Worm (Caenorhabditis elegans): ENCODE results near the gene ifc-1.

Gene ifc-1

ce11 chrV:2881016-2881415, at the start of gene ifc-1:
Gene ifc-1 (plus strand): TSS chrV:2881393.
- no peak for TF ChIP-seq W03F9.2 (tag; optimal IDR thresholded peaks at IDR 0.05)
- no peak for TF ChIP-seq dao-5 (tag; optimal IDR thresholded peaks at IDR 0.05)
- TF ChIP-seq him-1 (tag; optimal IDR thresholded peaks at IDR 0.05), result no peak

ce11 chrV:2832666-2833065, 48.5 kb upstream of the ifc-1 start, which contains the start of gene srj-50:
Gene srj-50 (plus strand): TSS chrV:2832966.
- TF ChIP-seq W03F9.2 (tag; optimal IDR thresholded peaks at IDR 0.05) (no peak), him-1 (tag; optimal IDR thresholded peaks at IDR 0.05) (no peak), dao-5 (tag; optimal IDR thresholded peaks at IDR 0.05) (no peak)

DNA sequence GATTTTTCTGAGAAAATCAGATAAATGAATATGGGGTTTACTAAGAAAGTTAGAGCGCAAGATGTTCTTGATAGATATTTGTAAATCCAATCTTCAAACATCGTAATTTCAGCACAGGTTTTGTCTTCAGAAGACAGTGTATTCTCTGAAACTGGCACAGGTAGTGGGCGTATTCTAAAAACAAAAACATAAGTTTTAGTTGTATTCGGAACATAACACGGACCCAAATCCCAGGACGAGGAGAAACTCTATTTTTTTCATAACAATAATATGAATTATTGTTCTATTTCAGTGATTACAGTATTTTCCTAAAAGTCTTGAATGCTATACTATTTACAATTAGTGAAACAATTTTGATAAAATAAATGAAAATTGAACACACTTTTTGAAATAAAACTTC, 44.7 kb upstream of the ifc-1 start, which contains the start of gene srj-45:
Gene srj-45 (minus strand): TSS at position 101 of the 400 bp plus-strand sequence.
- no peak for TF ChIP-seq W03F9.2 (tag; optimal IDR thresholded peaks at IDR 0.05)
- TF ChIP-seq dao-5 (tag; optimal IDR thresholded peaks at IDR 0.05), result no peak
- no peak for TF ChIP-seq him-1 (tag; optimal IDR thresholded peaks at IDR 0.05)

DNA sequence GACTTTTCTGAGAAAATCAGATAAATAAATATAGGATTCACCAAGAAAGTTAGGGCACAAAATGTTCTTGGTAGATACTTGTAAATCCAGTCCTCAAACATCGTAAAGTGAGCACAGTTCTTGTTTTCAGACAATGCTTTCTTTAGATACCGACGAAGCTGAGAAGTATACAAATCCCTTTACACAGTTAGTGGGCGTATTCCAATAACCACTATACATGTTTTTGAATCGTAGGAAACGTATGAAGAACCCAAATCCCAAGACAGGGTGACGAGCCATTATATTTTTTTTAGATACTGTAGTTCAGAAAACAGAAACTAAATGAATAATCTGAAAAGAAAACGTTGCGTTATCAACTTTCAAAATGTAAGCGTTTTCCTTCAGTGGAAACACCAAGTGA, 35.4 kb upstream of the ifc-1 start, which contains the start of gene srj-44:
Gene srj-44 (minus strand): TSS at position 101 of the 400 bp plus-strand sequence.
- TF ChIP-seq dao-5 (tag; optimal IDR thresholded peaks at IDR 0.05), result no peak

DNA sequence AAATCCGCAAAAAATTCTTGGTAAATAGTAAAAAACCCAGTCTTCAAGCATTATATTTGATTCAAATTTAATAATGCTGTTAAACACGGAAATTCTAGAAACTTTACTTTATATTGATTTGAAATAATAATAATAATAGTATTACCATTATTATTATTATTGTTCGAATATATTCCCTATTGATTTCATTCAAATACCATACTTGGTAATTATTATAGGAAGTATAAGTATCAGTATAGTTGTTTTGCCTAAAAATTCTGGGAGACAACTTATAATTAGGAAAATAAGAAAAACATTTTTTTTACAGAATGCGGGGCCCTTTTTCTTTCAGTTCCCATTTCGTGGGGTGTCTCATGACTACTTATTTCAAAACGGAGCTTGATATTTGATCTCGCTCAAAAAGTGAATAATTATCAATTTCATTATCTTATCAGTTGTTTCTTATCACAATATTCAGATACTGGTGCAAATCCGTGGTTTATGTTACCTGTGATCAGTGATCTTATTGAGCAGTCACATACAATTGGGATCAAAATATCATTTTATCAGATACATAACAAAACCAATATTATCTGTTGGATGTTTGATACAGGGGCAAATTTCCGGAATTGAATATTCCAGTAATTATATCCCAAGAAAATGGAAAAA, 32.8 kb upstream of the ifc-1 start, which contains the start of gene srj-49:
Gene srj-49 (minus strand): TSS at position 51 of the 648 bp plus-strand sequence.
- TF ChIP-seq W03F9.2 (tag; optimal IDR thresholded peaks at IDR 0.05) (no peak), him-1 (tag; optimal IDR thresholded peaks at IDR 0.05) (no peak), dao-5 (tag; optimal IDR thresholded peaks at IDR 0.05) (no peak)

ce11 chrV:2849071-2849470, 32.1 kb upstream of the ifc-1 start, which contains the start of gene ugt-53:
Gene ugt-53 (plus strand): TSS chrV:2849343.
- no peak for TF ChIP-seq W03F9.2 (tag; optimal IDR thresholded peaks at IDR 0.05)
- no peak for TF ChIP-seq him-1 (tag; optimal IDR thresholded peaks at IDR 0.05)
- no peak for TF ChIP-seq dao-5 (tag; optimal IDR thresholded peaks at IDR 0.05)

- TF ChIP-seq W03F9.2 (tag; optimal IDR thresholded peaks at IDR 0.05) (no peak), him-1 (tag; optimal IDR thresholded peaks at IDR 0.05) (no peak), dao-5 (tag; optimal IDR thresholded peaks at IDR 0.05) (no peak)
These were observed 25.7 kb upstream of the ifc-1 start, which contains the start of gene srj-57 for ce11 chrV:2855473-2855872. Gene srj-57 (minus strand): TSS chrV:2855573.

- TF ChIP-seq W03F9.2 (tag; optimal IDR thresholded peaks at IDR 0.05), result no peak
- TF ChIP-seq dao-5 (tag; optimal IDR thresholded peaks at IDR 0.05), result no peak
These were observed 23.4 kb upstream of the ifc-1 start, which contains the start of gene srj-55 for ce11 chrV:2857842-2858241. Gene srj-55 (minus strand): TSS chrV:2857942.

ce11 chrV:2859738-2860137, 21.5 kb upstream of the ifc-1 start, which contains the start of gene srj-54:
Gene srj-54 (minus strand): TSS chrV:2859838.
- TF ChIP-seq dao-5 (tag; optimal IDR thresholded peaks at IDR 0.05), result no peak
- TF ChIP-seq him-1 (tag; optimal IDR thresholded peaks at IDR 0.05), result no peak

- TF ChIP-seq W03F9.2 (tag; optimal IDR thresholded peaks at IDR 0.05) (no peak), dao-5 (tag; optimal IDR thresholded peaks at IDR 0.05) (no peak), him-1 (tag; optimal IDR thresholded peaks at IDR 0.05) (no peak)
These were observed 19.7 kb upstream of the ifc-1 start, which contains the start of gene srh-270 for ce11 chrV:2861505-2861904. Gene srh-270 (minus strand): TSS chrV:2861605.

ce11 chrV:2863033-2863432, 18.2 kb upstream of the ifc-1 start, which contains the start of gene srh-272:
Gene srh-272 (plus strand): TSS chrV:2863333.
- no peak for TF ChIP-seq him-1 (tag; optimal IDR thresholded peaks at IDR 0.05)
- no peak for TF ChIP-seq dao-5 (tag; optimal IDR thresholded peaks at IDR 0.05)
- no peak for TF ChIP-seq W03F9.2 (tag; optimal IDR thresholded peaks at IDR 0.05)

ce11 chrV:2864899-2865298, 16.3 kb upstream of the ifc-1 start, which contains the start of gene srh-240:
Gene srh-240 (plus strand): TSS chrV:2865199.
- TF ChIP-seq W03F9.2 (tag; optimal IDR thresholded peaks at IDR 0.05) (no peak), dao-5 (tag; optimal IDR thresholded peaks at IDR 0.05) (no peak), him-1 (tag; optimal IDR thresholded peaks at IDR 0.05) (no peak)

ce11 chrV:2869503-2869902, 11.7 kb upstream of the ifc-1 start, which contains the start of gene srh-241:
Gene srh-241 (minus strand): TSS chrV:2869603.
- TF ChIP-seq him-1 (tag; optimal IDR thresholded peaks at IDR 0.05), result no peak
- TF ChIP-seq W03F9.2 (tag; optimal IDR thresholded peaks at IDR 0.05), result no peak
- no peak for TF ChIP-seq dao-5 (tag; optimal IDR thresholded peaks at IDR 0.05)

ce11 chrV:2870127-2870526, 11.1 kb upstream of the ifc-1 start, which contains the start of gene srh-243:
Gene srh-243 (plus strand): TSS chrV:2870427.
- no peak for TF ChIP-seq him-1 (tag; optimal IDR thresholded peaks at IDR 0.05)
- no peak for TF ChIP-seq W03F9.2 (tag; optimal IDR thresholded peaks at IDR 0.05)
- TF ChIP-seq dao-5 (tag; optimal IDR thresholded peaks at IDR 0.05), result no peak
